Fruit fly (Drosophila melanogaster) whole organism: ENCODE data around the gene wisp.

Experiments
- CG8478 ChIP-seq: fragments of >200 bp; optimal IDR thresholded peaks from 2 replicates; lab custom pipeline; 2018; ENCODE audit warnings: inconsistent platforms
- EcR ChIP-seq, 2 experiments: fragments of >200 bp; optimal IDR thresholded peaks; 2 replicates each; lab custom pipeline; 2017; ENCODE audit warnings: missing biosample characterization in 2 of 2, missing genetic modification characterization in 2 of 2, missing genetic modification reagents in 2 of 2
- pan ChIP-seq: fragments of >200 bp; optimal IDR thresholded peaks from 2 replicates; lab custom pipeline; 2017
- psq ChIP-seq: fragments of >200 bp; optimal IDR thresholded peaks from 2 replicates; lab custom pipeline; 2017
- usp ChIP-seq: fragments of >200 bp; optimal IDR thresholded peaks from 2 replicates; lab custom pipeline; 2017; ENCODE audit warnings: missing biosample characterization, missing genetic modification characterization, mixed read lengths

- no peak for TF ChIP-seq usp (GFP tag; lab: Kevin White, UChicago)
- TF ChIP-seq pan (lab: Kevin White, UChicago): no peak
- no peak for TF ChIP-seq psq (lab: Kevin White, UChicago)
- TF ChIP-seq EcR (GFP tag; optimal IDR thresholded peaks at IDR 0.05; lab: Kevin White, UChicago): no peak
- no peak for TF ChIP-seq CG8478 (lab: Kevin White, UChicago)
Observed at dm6 chrX:11906818-11907281, 13.1 kb downstream of the wisp start, which contains the start of gene CG43156.
